Worm (Caenorhabditis elegans): ENCODE measurements around the gene srh-243.

The srh-243 gene

DNA sequence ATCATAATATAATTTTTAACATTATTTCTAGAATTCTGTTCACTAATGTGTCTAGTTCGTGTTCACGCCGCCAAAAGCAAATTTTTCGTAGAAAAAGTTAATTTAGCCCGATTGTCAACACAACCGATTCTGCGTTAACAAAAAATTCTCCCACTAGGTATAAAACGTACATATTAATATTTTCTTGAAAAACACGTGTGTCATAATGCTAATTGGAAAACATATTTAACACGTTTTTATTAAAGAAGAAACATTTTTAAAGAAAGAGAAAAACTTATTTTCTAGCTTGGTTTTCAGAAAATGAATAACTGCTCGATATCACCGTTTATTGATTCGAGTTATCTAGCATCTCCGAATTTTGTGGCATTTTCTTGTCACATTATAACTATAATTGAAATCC lies at the start of gene srh-243:
Gene srh-243, plus strand, starts transcription at position 301 of the 400 bp plus-strand sequence.
- no peak for TF ChIP-seq him-1 (tag; optimal IDR thresholded peaks at IDR 0.05)
- no peak for TF ChIP-seq dao-5 (tag; optimal IDR thresholded peaks at IDR 0.05)
- TF ChIP-seq W03F9.2 (tag; optimal IDR thresholded peaks at IDR 0.05): no peak

DNA sequence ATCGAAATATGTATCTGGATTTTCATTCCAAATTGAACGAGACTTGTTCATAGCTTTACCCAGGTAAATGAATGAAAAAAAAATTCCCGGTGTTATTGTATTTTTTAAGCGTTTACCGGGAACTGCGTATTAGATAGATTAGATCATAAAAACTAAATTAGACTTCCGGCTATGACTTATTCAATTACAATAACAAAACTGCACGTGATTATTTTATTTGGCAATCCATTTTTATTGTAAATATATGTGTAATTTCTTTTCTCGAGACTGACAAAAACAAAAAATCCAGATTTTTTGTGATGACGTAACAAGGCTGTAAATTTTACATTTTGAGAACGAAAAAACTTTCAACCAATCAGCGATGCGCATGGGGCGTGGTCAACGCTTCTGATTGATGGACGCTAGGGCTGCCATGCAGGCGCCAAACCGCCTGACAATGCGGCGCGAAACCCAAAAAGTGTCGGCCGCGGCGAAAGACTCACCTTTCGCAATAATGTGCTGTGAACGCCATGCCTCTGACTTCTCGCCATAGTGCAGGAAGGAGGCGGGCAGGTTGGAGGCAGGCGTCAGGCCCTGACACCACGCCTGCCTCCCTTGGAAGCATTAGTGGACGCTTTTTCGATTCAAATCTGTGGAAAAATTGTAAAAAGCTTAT lies 48.5 kb upstream of the srh-243 start, which contains the start of gene srh-36:
Gene srh-36, minus strand, starts transcription at position 51 of the 655 bp plus-strand sequence.
- no peak for TF ChIP-seq W03F9.2 (tag; optimal IDR thresholded peaks at IDR 0.05)
- TF ChIP-seq dao-5 (tag; optimal IDR thresholded peaks at IDR 0.05): no peak
- TF ChIP-seq him-1 (tag; optimal IDR thresholded peaks at IDR 0.05): no peak

- TF ChIP-seq him-1 (tag; optimal IDR thresholded peaks at IDR 0.05) (no peak), W03F9.2 (tag; optimal IDR thresholded peaks at IDR 0.05) (no peak), dao-5 (tag; optimal IDR thresholded peaks at IDR 0.05) (no peak)
These were observed 44.2 kb upstream of the srh-243 start for ce11 chrV:2825978-2826377.

- TF ChIP-seq W03F9.2 (tag; optimal IDR thresholded peaks at IDR 0.05): no peak
- no peak for TF ChIP-seq him-1 (tag; optimal IDR thresholded peaks at IDR 0.05)
- no peak for TF ChIP-seq dao-5 (tag; optimal IDR thresholded peaks at IDR 0.05)
These were observed 43.4 kb upstream of the srh-243 start, which contains the start of gene T03D3.5 for ce11 chrV:2826815-2827214. T03D3.5 (minus strand) TSS chrV:2826835.

- no peak for TF ChIP-seq dao-5 (tag; optimal IDR thresholded peaks at IDR 0.05)
- TF ChIP-seq W03F9.2 (tag; optimal IDR thresholded peaks at IDR 0.05): no peak
- TF ChIP-seq him-1 (tag; optimal IDR thresholded peaks at IDR 0.05): no peak
These were observed 39.4 kb upstream of the srh-243 start, which contains the start of gene srw-2 for ce11 chrV:2830817-2831216. srw-2 (plus strand) TSS chrV:2830878.

DNA sequence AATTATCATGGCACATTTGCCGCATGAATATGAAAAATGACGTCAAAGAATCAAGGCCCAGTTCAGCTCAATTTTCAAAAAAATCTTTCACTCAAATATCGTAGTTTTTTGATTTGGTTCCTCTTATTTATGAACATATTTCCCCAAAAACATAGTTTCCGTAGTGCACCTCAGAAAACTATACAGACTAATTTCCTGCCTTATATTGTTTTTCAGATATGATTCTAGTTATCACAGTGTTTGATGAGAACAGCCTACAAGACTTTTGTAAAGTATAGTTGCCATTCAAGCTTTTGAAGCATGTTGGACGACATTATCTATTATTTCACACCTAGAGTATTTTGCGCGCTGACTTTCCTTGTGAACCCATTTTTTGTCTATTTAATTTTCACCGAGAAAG lies 37.6 kb upstream of the srh-243 start, which contains the start of gene srj-50:
Gene srj-50, plus strand, starts transcription at position 301 of the 400 bp plus-strand sequence.
- no peak for TF ChIP-seq dao-5 (tag; optimal IDR thresholded peaks at IDR 0.05)
- no peak for TF ChIP-seq him-1 (tag; optimal IDR thresholded peaks at IDR 0.05)
- no peak for TF ChIP-seq W03F9.2 (tag; optimal IDR thresholded peaks at IDR 0.05)

ce11 chrV:2836501-2836900 lies 33.7 kb upstream of the srh-243 start, which contains the start of gene srj-45:
srj-45 (minus strand) TSS chrV:2836601.
- TF ChIP-seq W03F9.2 (tag; optimal IDR thresholded peaks at IDR 0.05) (no peak), him-1 (tag; optimal IDR thresholded peaks at IDR 0.05) (no peak), dao-5 (tag; optimal IDR thresholded peaks at IDR 0.05) (no peak)

- TF ChIP-seq dao-5 (tag; optimal IDR thresholded peaks at IDR 0.05): no peak
- TF ChIP-seq W03F9.2 (tag; optimal IDR thresholded peaks at IDR 0.05): no peak
- no peak for TF ChIP-seq him-1 (tag; optimal IDR thresholded peaks at IDR 0.05)
These were observed 24.5 kb upstream of the srh-243 start, which contains the start of gene srj-44 for ce11 chrV:2845771-2846170. srj-44 (minus strand) TSS chrV:2845871.

- TF ChIP-seq dao-5 (tag; optimal IDR thresholded peaks at IDR 0.05) (no peak), W03F9.2 (tag; optimal IDR thresholded peaks at IDR 0.05) (no peak), him-1 (tag; optimal IDR thresholded peaks at IDR 0.05) (no peak)
These were observed 21.8 kb upstream of the srh-243 start, which contains the start of gene srj-49 for ce11 chrV:2848290-2848937. srj-49 (minus strand) TSS chrV:2848340.

- TF ChIP-seq W03F9.2 (tag; optimal IDR thresholded peaks at IDR 0.05): no peak
- no peak for TF ChIP-seq him-1 (tag; optimal IDR thresholded peaks at IDR 0.05)
- no peak for TF ChIP-seq dao-5 (tag; optimal IDR thresholded peaks at IDR 0.05)
These were observed 21.2 kb upstream of the srh-243 start, which contains the start of gene ugt-53 for ce11 chrV:2849071-2849470. ugt-53 (plus strand) TSS chrV:2849343.

DNA sequence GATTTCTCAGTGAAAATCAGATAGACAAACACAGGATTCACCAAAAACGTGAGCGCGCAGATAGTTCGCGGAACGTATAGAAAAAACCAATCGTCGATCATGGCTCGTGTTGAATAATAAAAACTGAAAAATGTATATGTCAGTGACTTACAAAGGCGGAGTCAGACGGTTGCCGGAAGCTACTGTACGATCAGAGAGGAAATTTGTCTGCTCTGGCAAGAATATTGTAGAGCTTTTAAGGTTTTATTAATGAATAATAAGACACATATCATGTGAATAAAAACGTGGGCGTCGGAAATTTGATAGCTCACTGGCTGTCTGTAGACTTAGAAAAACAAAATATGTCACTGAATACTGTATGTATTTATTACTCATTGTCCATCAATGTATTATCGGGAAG lies 14.8 kb upstream of the srh-243 start, which contains the start of gene srj-57:
Gene srj-57, minus strand, starts transcription at position 101 of the 400 bp plus-strand sequence.
- TF ChIP-seq W03F9.2 (tag; optimal IDR thresholded peaks at IDR 0.05): no peak
- TF ChIP-seq dao-5 (tag; optimal IDR thresholded peaks at IDR 0.05): no peak
- no peak for TF ChIP-seq him-1 (tag; optimal IDR thresholded peaks at IDR 0.05)

ce11 chrV:2857842-2858241 lies 12.4 kb upstream of the srh-243 start, which contains the start of gene srj-55:
srj-55 (minus strand) TSS chrV:2857942.
- TF ChIP-seq him-1 (tag; optimal IDR thresholded peaks at IDR 0.05): no peak
- no peak for TF ChIP-seq W03F9.2 (tag; optimal IDR thresholded peaks at IDR 0.05)
- TF ChIP-seq dao-5 (tag; optimal IDR thresholded peaks at IDR 0.05): no peak

DNA sequence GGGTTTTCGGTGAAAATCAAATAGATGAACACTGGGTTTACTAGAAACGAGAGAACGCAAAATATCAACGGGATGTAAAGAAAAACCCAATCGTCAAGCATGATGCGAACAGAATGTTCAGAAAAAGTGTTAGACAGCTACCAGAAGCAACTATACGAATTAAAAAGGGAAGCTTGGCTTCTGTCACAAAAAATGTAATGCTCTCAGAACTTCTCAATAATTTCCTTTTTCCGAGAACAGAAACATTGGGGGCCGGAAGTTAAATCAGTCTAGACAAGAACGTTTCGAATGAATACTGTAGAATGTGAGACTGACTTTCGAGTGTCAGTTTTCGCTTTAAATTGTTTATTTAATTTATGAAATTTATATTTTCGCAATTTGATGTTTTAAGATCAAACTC lies 10.5 kb upstream of the srh-243 start, which contains the start of gene srj-54:
Gene srj-54, minus strand, starts transcription at position 101 of the 400 bp plus-strand sequence.
- no peak for TF ChIP-seq W03F9.2 (tag; optimal IDR thresholded peaks at IDR 0.05)
- no peak for TF ChIP-seq him-1 (tag; optimal IDR thresholded peaks at IDR 0.05)
- no peak for TF ChIP-seq dao-5 (tag; optimal IDR thresholded peaks at IDR 0.05)

- TF ChIP-seq W03F9.2 (tag; optimal IDR thresholded peaks at IDR 0.05) (no peak), dao-5 (tag; optimal IDR thresholded peaks at IDR 0.05) (no peak), him-1 (tag; optimal IDR thresholded peaks at IDR 0.05) (no peak)
These were observed 8.7 kb upstream of the srh-243 start, which contains the start of gene srh-270 for ce11 chrV:2861505-2861904. srh-270 (minus strand) TSS chrV:2861605.
